Worm (Caenorhabditis elegans) whole organism, late embryonic: ENCODE data around the gene C50A2.3.

Experiments used
- ama-1 ChIP-seq: fragments of 150-350 bp; optimal IDR thresholded peaks from 2 replicates; lab custom pipeline; 2014
- ceh-31 ChIP-seq: sonication (generic microtip); optimal IDR thresholded peaks from 2 replicates; lab custom pipeline; 2016; ENCODE audit warnings: missing genetic modification characterization, missing compliant biosample characterization
- madf-2 ChIP-seq: sonication (generic microtip); optimal IDR thresholded peaks from 2 replicates; lab custom pipeline; 2017; ENCODE audit warnings: missing genetic modification characterization, missing compliant biosample characterization
- nfya-1 ChIP-seq: sonication (generic microtip); optimal IDR thresholded peaks from 2 replicates; lab custom pipeline; 2017; ENCODE audit warnings: missing genetic modification characterization, mild to moderate bottlenecking, missing compliant biosample characterization, antibody characterized with exemption, moderate library complexity

- TF ChIP-seq nfya-1 (no peak), madf-2 (tag; lab: Kevin White, UChicago) (no peak), ama-1 (lab: Kevin White, UChicago) (no peak), ceh-31 (tag; lab: Kevin White, UChicago) (no peak)
Observed at ce11 chrIV:1155206-1155605, 2.6 kb downstream of the C50A2.3 start.
